Worm (Caenorhabditis elegans) whole organism, young adult: Measurements from ENCODE around the gene srh-287.
A peak's percentile ranks its signal among the peaks of the same experiment; 100 is the strongest.

Source experiments
- B0035.1 ChIP-seq: sonication (generic microtip); optimal IDR thresholded peaks from 2 replicates; lab custom pipeline; 2016; ENCODE audit warnings: missing genetic modification characterization, mild to moderate bottlenecking, missing compliant biosample characterization, missing genotype, missing genetic modification reagents
- F39B2.1 ChIP-seq: fragments of 200-800 bp; sonication (Bioruptor generic); IDR thresholded peaks from 2 replicates; pipeline ENCODE4 v1.3.6; 2022; ENCODE audit warnings: missing genetic modification reagents, missing genetic modification characterization, missing compliant biosample characterization
- F49E8.2 ChIP-seq: sonication (generic microtip); optimal IDR thresholded peaks from 3 replicates; lab custom pipeline; 2017; ENCODE audit warnings: missing genetic modification characterization, mild to moderate bottlenecking, missing compliant biosample characterization, antibody characterized with exemption, moderate library complexity; ENCODE audit not compliant: insufficient read depth
- T07F8.4 ChIP-seq: sonication (generic microtip); optimal IDR thresholded peaks from 2 replicates; lab custom pipeline; 2016; ENCODE audit warnings: mild to moderate bottlenecking, missing genetic modification characterization, moderate library complexity, missing compliant biosample characterization
- Y95B8A.8 ChIP-seq: fragments of 200-800 bp; sonication (Bioruptor generic); IDR thresholded peaks from 2 replicates; pipeline ENCODE4 v1.3.6; 2022; ENCODE audit warnings: missing genetic modification reagents, missing genetic modification characterization, missing compliant biosample characterization
- akir-1 ChIP-seq: fragments of 200-800 bp; sonication (Bioruptor generic); optimal IDR thresholded peaks from 2 replicates; lab custom pipeline; 2018; ENCODE audit warnings: mild to moderate bottlenecking, missing genetic modification characterization, moderate library complexity, missing compliant biosample characterization
- attf-3 ChIP-seq: fragments of 200-800 bp; sonication (Bioruptor generic); conservative IDR thresholded peaks from 2 replicates; pipeline ENCODE4 v1.3.6; 2022; ENCODE audit warnings: missing genetic modification reagents, missing genetic modification characterization, missing compliant biosample characterization
- bed-1 ChIP-seq: fragments of 200-800 bp; sonication (Bioruptor generic); IDR thresholded peaks from 2 replicates; pipeline ENCODE4 v1.3.6; 2022; ENCODE audit warnings: missing genetic modification reagents, missing genetic modification characterization, missing compliant biosample characterization
- cebp-1 ChIP-seq, 2 experiments: fragments of 200-800 bp in 1 of 2; sonication (Bioruptor generic) in 1 of 2; sonication (generic microtip) in 1 of 2; IDR thresholded peaks in 1 of 2; optimal IDR thresholded peaks in 1 of 2; 2 replicates each; pipeline versions ENCODE4 v1.3.6 to Lab custom; 2017 to 2022; ENCODE audit warnings: missing compliant biosample characterization in 2 of 2, missing genetic modification characterization in 2 of 2, mild to moderate bottlenecking in 1 of 2, missing genetic modification reagents in 1 of 2, moderate library complexity in 1 of 2
- ceh-27 ChIP-seq: fragments of 200-800 bp; sonication (Bioruptor generic); optimal IDR thresholded peaks from 2 replicates; lab custom pipeline; 2018; ENCODE audit warnings: mild to moderate bottlenecking, missing genetic modification characterization, moderate library complexity, missing compliant biosample characterization
- ceh-40 ChIP-seq: fragments of 200-800 bp; sonication (Bioruptor generic); IDR thresholded peaks from 2 replicates; pipeline ENCODE4 v1.3.6; 2022; ENCODE audit warnings: missing genetic modification characterization, missing compliant biosample characterization
- die-1 ChIP-seq: sonication (generic microtip); optimal IDR thresholded peaks from 2 replicates; lab custom pipeline; 2016; ENCODE audit warnings: missing genotype, mild to moderate bottlenecking, missing genetic modification characterization, missing compliant biosample characterization
- dox-1 ChIP-seq: fragments of 200-800 bp; sonication (Bioruptor generic); IDR thresholded peaks from 2 replicates; pipeline ENCODE4 v1.3.6; 2022; ENCODE audit warnings: missing genetic modification reagents, missing genetic modification characterization, missing compliant biosample characterization
- fkh-3 ChIP-seq: sonication (generic microtip); optimal IDR thresholded peaks from 2 replicates; lab custom pipeline; 2016; ENCODE audit warnings: mild to moderate bottlenecking, missing genetic modification characterization, missing compliant biosample characterization
- gei-17 ChIP-seq: fragments of 200-800 bp; sonication (Bioruptor generic); optimal IDR thresholded peaks from 2 replicates; lab custom pipeline; 2018; ENCODE audit warnings: mild to moderate bottlenecking, missing genetic modification characterization, missing compliant biosample characterization
- hmg-1.2 ChIP-seq: fragments of 200-800 bp; sonication (Bioruptor generic); IDR thresholded peaks from 2 replicates; pipeline ENCODE4 v1.3.6; 2022; ENCODE audit warnings: missing genetic modification reagents, missing genetic modification characterization, missing compliant biosample characterization
- hrde-1 ChIP-seq: sonication (generic microtip); optimal IDR thresholded peaks from 2 replicates; lab custom pipeline; 2016; ENCODE audit warnings: missing genetic modification characterization, mild to moderate bottlenecking, missing compliant biosample characterization, moderate library complexity, missing genotype, missing genetic modification reagents, borderline replicate concordance
- lir-1 ChIP-seq: fragments of 200-800 bp; sonication (Bioruptor generic); conservative IDR thresholded peaks from 2 replicates; pipeline ENCODE4 v1.3.6; 2022; ENCODE audit warnings: missing genetic modification reagents, missing genetic modification characterization, missing compliant biosample characterization
- lsl-1 ChIP-seq: fragments of 200-800 bp; sonication (Bioruptor generic); optimal IDR thresholded peaks from 2 replicates; lab custom pipeline; 2018; ENCODE audit warnings: mild to moderate bottlenecking, missing genetic modification characterization, moderate library complexity, missing compliant biosample characterization
- madf-8 ChIP-seq: fragments of 200-800 bp; sonication (Bioruptor generic); conservative IDR thresholded peaks from 2 replicates; pipeline ENCODE4 v1.3.6; 2022; ENCODE audit warnings: missing genetic modification reagents, missing genetic modification characterization, missing compliant biosample characterization
- nfyb-1 ChIP-seq: fragments of 200-800 bp; sonication (Bioruptor generic); IDR thresholded peaks from 2 replicates; pipeline ENCODE4 v1.3.6; 2022; ENCODE audit warnings: missing genetic modification reagents, missing genetic modification characterization, missing compliant biosample characterization
- nhr-120 ChIP-seq: fragments of 200-800 bp; sonication (Bioruptor generic); IDR thresholded peaks from 2 replicates; pipeline ENCODE4 v1.3.6; 2022; ENCODE audit warnings: missing genetic modification characterization, missing compliant biosample characterization
- nhr-80 ChIP-seq: sonication (generic microtip); optimal IDR thresholded peaks from 2 replicates; lab custom pipeline; 2016; ENCODE audit warnings: missing genetic modification characterization, missing compliant biosample characterization
- pha-4 ChIP-seq: fragments of 150-350 bp; sonication (generic microtip); optimal IDR thresholded peaks from 2 replicates; lab custom pipeline; 2014; ENCODE audit warnings: missing biosample characterization, missing genetic modification reagents, missing genetic modification characterization
- rcor-1 ChIP-seq: fragments of 200-800 bp; sonication (Bioruptor generic); IDR thresholded peaks from 2 replicates; pipeline ENCODE4 v1.3.6; 2022; ENCODE audit warnings: missing genetic modification reagents, missing genetic modification characterization, missing compliant biosample characterization
- rpc-1 ChIP-seq, 2 experiments: fragments of 150-350 bp in 1 of 2; sonication (generic microtip) in 1 of 2; optimal IDR thresholded peaks; 2 replicates each; lab custom pipeline; 2014 to 2018; ENCODE audit warnings: missing biosample characterization in 1 of 2, missing genetic modification characterization in 1 of 2, missing genetic modification reagents in 1 of 2, missing genotype in 1 of 2
- snpc-1.3 ChIP-seq: sonication (generic microtip); optimal IDR thresholded peaks from 2 replicates; lab custom pipeline; 2017; ENCODE audit warnings: missing genetic modification characterization, mild to moderate bottlenecking, missing compliant biosample characterization, antibody characterized with exemption, moderate library complexity, missing genotype, missing genetic modification reagents; ENCODE audit not compliant: insufficient read depth
- snpc-4 ChIP-seq, 5 experiments: fragments of 150-350 bp in 1 of 5; sonication (generic microtip) in 4 of 5; optimal IDR thresholded peaks; 2 replicates each; lab custom pipeline; 2014 to 2018; ENCODE audit warnings: missing genetic modification characterization in 5 of 5, missing biosample characterization in 3 of 5, antibody characterized with exemption in 2 of 5, mild to moderate bottlenecking in 2 of 5, missing compliant biosample characterization in 2 of 5, missing genotype in 2 of 5, moderate library complexity in 2 of 5, missing genetic modification reagents in 1 of 5
- tbp1 ChIP-seq: fragments of 200-800 bp; sonication (Bioruptor generic); optimal IDR thresholded peaks from 2 replicates; lab custom pipeline; 2018; ENCODE audit warnings: mild to moderate bottlenecking, missing genetic modification characterization, missing compliant biosample characterization
- tlf-1 ChIP-seq: fragments of 200-800 bp; sonication (Bioruptor generic); optimal IDR thresholded peaks from 2 replicates; lab custom pipeline; 2018; ENCODE audit warnings: mild to moderate bottlenecking, missing genetic modification characterization, missing compliant biosample characterization
- xnd-1 ChIP-seq: sonication (generic microtip); optimal IDR thresholded peaks from 2 replicates; lab custom pipeline; 2016; ENCODE audit warnings: missing genotype, missing genetic modification reagents, missing genetic modification characterization, missing compliant biosample characterization
- ztf-6 ChIP-seq: fragments of 200-800 bp; sonication (Bioruptor generic); IDR thresholded peaks from 2 replicates; pipeline ENCODE4 v1.3.6; 2022; ENCODE audit warnings: missing genetic modification reagents, missing genetic modification characterization, missing compliant biosample characterization

The srh-287 gene

DNA sequence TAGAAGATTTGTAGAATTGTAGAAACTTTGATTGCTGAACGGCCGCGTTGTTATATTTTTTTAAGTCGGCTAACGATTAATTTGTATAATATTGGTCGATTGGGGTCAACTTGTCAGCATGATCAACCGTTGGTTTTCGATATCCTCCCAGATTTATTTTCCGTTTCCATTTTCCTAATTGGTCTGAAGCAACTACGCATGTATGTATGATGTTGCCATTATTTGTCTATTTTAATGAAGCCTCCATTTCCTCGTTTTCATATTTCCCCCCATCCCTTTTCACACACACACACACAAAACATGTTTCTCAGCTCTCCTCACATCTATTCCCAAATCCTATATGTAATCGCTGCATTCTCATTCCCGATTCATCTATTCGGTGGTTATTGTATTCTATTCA lies at the start of gene srh-287:
Gene srh-287 (plus strand): TSS at position 301 of the 400 bp plus-strand sequence.
- no peak for TF ChIP-seq F49E8.2
- no peak for TF ChIP-seq rcor-1 (GFP tag; lab: Robert Waterston, UW)
- no peak for TF ChIP-seq akir-1 (GFP tag; lab: Kevin White, UChicago)
- no peak for TF ChIP-seq nhr-120 (GFP tag; lab: Robert Waterston, UW)
- no peak for TF ChIP-seq hmg-1.2 (GFP tag; lab: Robert Waterston, UW)
- no peak for TF ChIP-seq madf-8 (GFP tag; lab: Robert Waterston, UW)
- TF ChIP-seq ztf-6, result no peak
- no peak for TF ChIP-seq hrde-1 (tag; lab: Kevin White, UChicago)
- TF ChIP-seq ceh-27 (GFP tag; lab: Kevin White, UChicago), result no peak
- no peak for TF ChIP-seq T07F8.4 (tag; lab: Kevin White, UChicago)
- no peak for TF ChIP-seq gei-17
- no peak for TF ChIP-seq attf-3

DNA sequence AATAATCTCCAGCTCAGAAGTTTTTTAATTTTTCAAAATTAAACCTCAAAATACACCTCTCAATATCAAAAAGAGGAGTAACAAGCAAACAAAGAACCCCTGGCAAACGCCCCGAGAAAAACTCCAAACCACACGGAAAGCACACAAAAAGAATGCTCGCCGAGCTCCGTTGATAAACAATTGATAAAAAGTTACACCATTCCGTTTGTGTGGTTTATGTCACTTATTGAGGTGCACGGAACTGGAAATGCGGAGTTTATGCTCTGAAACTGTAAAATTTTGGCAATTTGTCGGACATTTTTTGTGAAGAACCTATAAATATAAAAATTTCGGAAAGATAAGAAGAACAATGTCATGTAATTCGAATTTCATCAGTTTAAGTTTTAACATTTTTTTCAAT lies 48.3 kb upstream of the srh-287 start:
- TF ChIP-seq cebp-1 (GFP tag; IDR thresholded peaks at IDR 0.05; lab: Robert Waterston, UW), result no peak
- peak; percentile 37 for TF ChIP-seq cebp-1 (tag; optimal IDR thresholded peaks at IDR 0.05; lab: Kevin White, UChicago)
- peak; percentile 0 for TF ChIP-seq tbp1
- no peak for TF ChIP-seq ceh-40 (GFP tag; lab: Robert Waterston, UW)
- no peak for TF ChIP-seq rpc-1 (optimal IDR thresholded peaks at IDR 0.05; lab: Kevin White, UChicago)
- TF ChIP-seq rpc-1 (tag; optimal IDR thresholded peaks at IDR 0.05; lab: Kevin White, UChicago), result no peak
- no peak for TF ChIP-seq die-1 (tag; lab: Kevin White, UChicago)
- TF ChIP-seq lir-1, result no peak
- peak; percentile 90 for TF ChIP-seq nhr-80 (tag; lab: Kevin White, UChicago)
- TF ChIP-seq xnd-1 (tag; lab: Kevin White, UChicago), result no peak
- TF ChIP-seq pha-4, result no peak
- TF ChIP-seq nfyb-1 (GFP tag; lab: Robert Waterston, UW), result no peak
- TF ChIP-seq B0035.1 (tag; lab: Kevin White, UChicago), result no peak
- no peak for TF ChIP-seq fkh-3 (tag; lab: Kevin White, UChicago)
- 0 out of 2 replicates have a peak, but pooled peaks have one; percentile 12 for TF ChIP-seq dox-1 (GFP tag; lab: Robert Waterston, UW)
- TF ChIP-seq lsl-1 (GFP tag; lab: Kevin White, UChicago), result no peak
- no peak for TF ChIP-seq hrde-1 (tag; lab: Kevin White, UChicago)
- TF ChIP-seq tlf-1 (GFP tag; lab: Kevin White, UChicago), result no peak
- no peak for TF ChIP-seq snpc-4 (GFP tag; optimal IDR thresholded peaks at IDR 0.05; lab: Kevin White, UChicago)
- TF ChIP-seq snpc-4 (tag; optimal IDR thresholded peaks at IDR 0.05; lab: Kevin White, UChicago), result peak in 1 of 4 experiments; percentile 14
- TF ChIP-seq, all 124 proteins: peak for 5

DNA sequence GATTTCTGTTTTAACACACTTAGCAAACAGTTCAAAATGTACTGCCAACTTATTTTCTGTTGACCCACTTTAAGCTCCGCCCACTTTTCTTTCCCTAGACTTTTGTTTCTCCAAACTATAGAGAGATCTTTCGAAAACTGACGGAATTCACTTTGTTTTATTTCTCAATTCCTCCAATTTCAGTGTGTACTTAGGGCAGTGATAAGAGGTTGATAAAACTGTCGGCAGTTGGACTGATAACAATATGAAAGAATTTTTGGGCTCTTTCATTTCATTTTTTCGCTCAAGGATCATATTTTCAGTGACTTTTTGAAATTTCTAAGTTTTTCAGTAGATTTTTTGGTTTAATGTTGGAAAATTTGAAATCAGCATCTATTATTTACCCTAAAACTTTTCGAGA lies 45.6 kb upstream of the srh-287 start:
- TF ChIP-seq bed-1 (GFP tag; lab: Robert Waterston, UW), result no peak
- no peak for TF ChIP-seq Y95B8A.8
- no peak for TF ChIP-seq snpc-1.3 (tag; lab: Kevin White, UChicago)
- peak; percentile 31 for TF ChIP-seq nhr-80 (tag; lab: Kevin White, UChicago)

DNA sequence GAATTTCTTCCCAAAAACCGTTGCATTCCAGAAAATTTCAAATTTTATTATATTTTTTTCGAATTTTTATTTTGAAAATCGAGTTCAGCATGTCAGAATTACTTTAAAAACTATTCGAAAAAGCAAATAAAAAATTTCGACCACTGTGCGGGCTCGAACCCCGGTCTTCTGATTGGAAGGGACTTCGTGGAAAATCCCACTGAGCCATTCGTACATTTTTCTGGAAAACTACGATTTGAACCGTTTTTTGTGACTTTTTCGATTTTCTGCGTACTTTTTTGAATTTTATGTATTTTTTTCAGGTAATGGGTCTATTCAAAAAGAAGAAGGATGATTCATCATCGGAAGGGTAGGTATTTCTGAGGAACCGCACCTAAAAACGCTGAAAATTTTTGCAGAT lies 45.0 kb upstream of the srh-287 start, which contains the start of gene pgp-9:
Gene pgp-9 (plus strand): TSS at position 301 of the 400 bp plus-strand sequence.
- no peak for TF ChIP-seq F39B2.1 (GFP tag; lab: Robert Waterston, UW)
